Worm (Caenorhabditis elegans): Measurements from ENCODE around the gene M03F8.7.

Gene M03F8.7

ce11 chrV:5906252-5906651 lies 30.5 kb upstream of the M03F8.7 start, which contains the start of gene srd-15:
Gene srd-15 (minus strand): TSS chrV:5906352.
- TF ChIP-seq flt-1 (GFP tag; IDR thresholded peaks at IDR 0.05) (no peak), pes-1 (GFP tag; IDR thresholded peaks at IDR 0.05) (no peak)

ce11 chrV:5907090-5907489 lies 29.6 kb upstream of the M03F8.7 start, which contains the start of gene C04E6.4:
Gene C04E6.4 (plus strand): TSS chrV:5907390.
- TF ChIP-seq tra-4 (tag; optimal IDR thresholded peaks at IDR 0.05) (no peak), flt-1 (GFP tag; IDR thresholded peaks at IDR 0.05) (no peak), hnd-1 (tag; optimal IDR thresholded peaks at IDR 0.05) (no peak), ama-1 (optimal IDR thresholded peaks at IDR 0.05) (no peak), ceh-36 (tag; optimal IDR thresholded peaks at IDR 0.05) (no peak), sea-1 (GFP tag; conservative IDR thresholded peaks at IDR 0.05) (no peak), hmbx-1 (tag; optimal IDR thresholded peaks at IDR 0.05) (no peak)

ce11 chrV:5912426-5912825 lies 24.3 kb upstream of the M03F8.7 start, which contains the start of gene C04E6.13:
Gene C04E6.13 (plus strand): TSS chrV:5912726.
- TF ChIP-seq hmg-4 (GFP tag; optimal IDR thresholded peaks at IDR 0.05) (no peak), ets-7 (tag; optimal IDR thresholded peaks at IDR 0.05) (no peak), F13C5.2 (tag; optimal IDR thresholded peaks at IDR 0.05) (no peak), sea-1 (GFP tag; conservative IDR thresholded peaks at IDR 0.05) (no peak), pes-1 (GFP tag; IDR thresholded peaks at IDR 0.05) (no peak), tbx-11 (GFP tag; IDR thresholded peaks at IDR 0.05) (no peak), ama-1 (optimal IDR thresholded peaks at IDR 0.05) (no peak), ceh-36 (tag; optimal IDR thresholded peaks at IDR 0.05) (no peak), scrt-1 (GFP tag; IDR thresholded peaks at IDR 0.05) (no peak), B0310.2 (tag; optimal IDR thresholded peaks at IDR 0.05) (no peak), ceh-13 (GFP tag; optimal IDR thresholded peaks at IDR 0.05) (no peak), hmbx-1 (tag; optimal IDR thresholded peaks at IDR 0.05) (no peak), tbx-37 (GFP tag; conservative IDR thresholded peaks at IDR 0.05) (no peak), hnd-1 (tag; optimal IDR thresholded peaks at IDR 0.05) (no peak), aly-1 (tag; optimal IDR thresholded peaks at IDR 0.05) (no peak), flt-1 (GFP tag; IDR thresholded peaks at IDR 0.05) (no peak), tra-4 (tag; optimal IDR thresholded peaks at IDR 0.05) (no peak)

ce11 chrV:5916862-5917261 lies 19.9 kb upstream of the M03F8.7 start:
- TF ChIP-seq aly-1 (tag; optimal IDR thresholded peaks at IDR 0.05) (no peak), flt-1 (GFP tag; IDR thresholded peaks at IDR 0.05) (no peak), ets-7 (tag; optimal IDR thresholded peaks at IDR 0.05) (no peak), tbx-11 (GFP tag; IDR thresholded peaks at IDR 0.05) (no peak), ceh-36 (tag; optimal IDR thresholded peaks at IDR 0.05) (no peak), tbx-37 (GFP tag; conservative IDR thresholded peaks at IDR 0.05) (no peak)

- TF ChIP-seq tbx-11 (GFP tag; IDR thresholded peaks at IDR 0.05) (no peak), flt-1 (GFP tag; IDR thresholded peaks at IDR 0.05) (peak; percentile 50; the same call in 1 of the 2 replicates), tbx-37 (GFP tag; conservative IDR thresholded peaks at IDR 0.05) (peak; percentile 88)
These were observed 19.0 kb upstream of the M03F8.7 start, which contains the start of gene lrpr-1 for ce11 chrV:5917707-5918106. Gene lrpr-1 (minus strand): TSS chrV:5917891.

- TF ChIP-seq ama-1 (optimal IDR thresholded peaks at IDR 0.05): no peak
- TF ChIP-seq tbx-11 (GFP tag; IDR thresholded peaks at IDR 0.05): no peak
- no peak for TF ChIP-seq tra-4 (tag; optimal IDR thresholded peaks at IDR 0.05)
- no peak for TF ChIP-seq ceh-36 (tag; optimal IDR thresholded peaks at IDR 0.05)
These were observed 16.9 kb upstream of the M03F8.7 start, which contains the start of gene C04E6.12 for ce11 chrV:5919887-5920286. Gene C04E6.12 (minus strand): TSS chrV:5919987.

ce11 chrV:5921761-5922160 lies 15.0 kb upstream of the M03F8.7 start:
- TF ChIP-seq ets-7 (tag; optimal IDR thresholded peaks at IDR 0.05) (no peak), F13C5.2 (tag; optimal IDR thresholded peaks at IDR 0.05) (no peak), flt-1 (GFP tag; IDR thresholded peaks at IDR 0.05) (no peak), tbx-37 (GFP tag; conservative IDR thresholded peaks at IDR 0.05) (no peak), B0310.2 (tag; optimal IDR thresholded peaks at IDR 0.05) (no peak), sea-1 (GFP tag; conservative IDR thresholded peaks at IDR 0.05) (no peak), ceh-36 (tag; optimal IDR thresholded peaks at IDR 0.05) (no peak), aly-1 (tag; optimal IDR thresholded peaks at IDR 0.05) (no peak), ceh-13 (GFP tag; optimal IDR thresholded peaks at IDR 0.05) (no peak), tbx-11 (GFP tag; IDR thresholded peaks at IDR 0.05) (no peak), hmbx-1 (tag; optimal IDR thresholded peaks at IDR 0.05) (no peak), ama-1 (optimal IDR thresholded peaks at IDR 0.05) (no peak), pes-1 (GFP tag; IDR thresholded peaks at IDR 0.05) (no peak), hnd-1 (tag; optimal IDR thresholded peaks at IDR 0.05) (no peak), tra-4 (tag; optimal IDR thresholded peaks at IDR 0.05) (no peak)

ce11 chrV:5922236-5922635 lies 14.5 kb upstream of the M03F8.7 start, which contains the start of gene srsx-18:
Gene srsx-18 (plus strand): TSS chrV:5922536.
- TF ChIP-seq pes-1 (GFP tag; IDR thresholded peaks at IDR 0.05): no peak
- no peak for TF ChIP-seq F13C5.2 (tag; optimal IDR thresholded peaks at IDR 0.05)
- TF ChIP-seq ceh-36 (tag; optimal IDR thresholded peaks at IDR 0.05): no peak
- no peak for TF ChIP-seq tbx-11 (GFP tag; IDR thresholded peaks at IDR 0.05)
- TF ChIP-seq B0310.2 (tag; optimal IDR thresholded peaks at IDR 0.05): no peak
- TF ChIP-seq tra-4 (tag; optimal IDR thresholded peaks at IDR 0.05): no peak
- no peak for TF ChIP-seq ama-1 (optimal IDR thresholded peaks at IDR 0.05)
- TF ChIP-seq hnd-1 (tag; optimal IDR thresholded peaks at IDR 0.05): no peak
- TF ChIP-seq scrt-1 (GFP tag; IDR thresholded peaks at IDR 0.05): no peak
- no peak for TF ChIP-seq sea-1 (GFP tag; conservative IDR thresholded peaks at IDR 0.05)
- no peak for TF ChIP-seq ets-7 (tag; optimal IDR thresholded peaks at IDR 0.05)
- TF ChIP-seq hmg-4 (GFP tag; optimal IDR thresholded peaks at IDR 0.05): no peak
- TF ChIP-seq hmbx-1 (tag; optimal IDR thresholded peaks at IDR 0.05): no peak
- no peak for TF ChIP-seq ceh-13 (GFP tag; optimal IDR thresholded peaks at IDR 0.05)
- TF ChIP-seq aly-1 (tag; optimal IDR thresholded peaks at IDR 0.05): no peak
- no peak for TF ChIP-seq tbx-37 (GFP tag; conservative IDR thresholded peaks at IDR 0.05)
- TF ChIP-seq flt-1 (GFP tag; IDR thresholded peaks at IDR 0.05): no peak

All from whole organism, early embryonic.